ENCODE assay signal across 4 fruit fly cellular contexts in genomic region chrX:11806196-11806595, dm6.
A peak's percentile ranks its signal among the peaks of the same experiment; 100 is the strongest.
TF ChIP-seq lines count a peak whose summit lies in the region.

No protein-coding gene starts in this region.

TF ChIP-seq in whole organism, adult, 20 proteins besides CTCF, POLR2A, EP300 and RAD21 (continued from another document):
- TF ChIP-seq CG5204 (GFP tag; optimal IDR thresholded peaks at IDR 0.05; lab: Kevin White, UChicago) (no peak), ovo (GFP tag; optimal IDR thresholded peaks at IDR 0.05; lab: Kevin White, UChicago) (peak; percentile 63)
TF ChIP-seq in whole organism, adult: peak in this region for 14.

TF ChIP-seq in whole organism, embryonic, 481 proteins besides CTCF, POLR2A, EP300 and RAD21 (continued from another document and continues in another):
- peak in 1 of 2 experiments; percentile 8 for TF ChIP-seq dpn (GFP tag; optimal IDR thresholded peaks at IDR 0.05; lab: Kevin White, UChicago)
- 0 out of 2 replicates have a peak, but pooled peaks have one; percentile 17 for TF ChIP-seq Scr (GFP tag; IDR thresholded peaks at IDR 0.05; lab: Robert Waterston, UW; ENCODE audit: partially characterized antibody)
- peak; percentile 8 for TF ChIP-seq Lhr (GFP tag; optimal IDR thresholded peaks at IDR 0.05; lab: Kevin White, UChicago)
- TF ChIP-seq tup (GFP tag; optimal IDR thresholded peaks at IDR 0.05; lab: Kevin White, UChicago) = no peak
- TF ChIP-seq CG10431 (GFP tag; optimal IDR thresholded peaks at IDR 0.05; lab: Kevin White, UChicago) = no peak
- peak; percentile 22 for TF ChIP-seq CG13894 (tag; optimal IDR thresholded peaks at IDR 0.05; lab: Kevin White, UChicago)
- TF ChIP-seq CG3407 (GFP tag; optimal IDR thresholded peaks at IDR 0.05; lab: Kevin White, UChicago) = no peak
- TF ChIP-seq CG4282 (GFP tag; optimal IDR thresholded peaks at IDR 0.05; lab: Kevin White, UChicago) = no peak
- TF ChIP-seq dan (GFP tag; IDR thresholded peaks at IDR 0.05; lab: Robert Waterston, UW) = no peak
- TF ChIP-seq HHEX (GFP tag; optimal IDR thresholded peaks at IDR 0.05; lab: Kevin White, UChicago) = peak; percentile 17
- peak; percentile 3 for TF ChIP-seq CG17912 (GFP tag; optimal IDR thresholded peaks at IDR 0.05; lab: Kevin White, UChicago)
- TF ChIP-seq Dip3 (GFP tag; optimal IDR thresholded peaks at IDR 0.05; lab: Kevin White, UChicago) = no peak
- TF ChIP-seq E2f2 (GFP tag; IDR thresholded peaks at IDR 0.05; lab: Robert Waterston, UW) = peak; percentile 56
- TF ChIP-seq stwl (tag; optimal IDR thresholded peaks at IDR 0.05; lab: Kevin White, UChicago) = peak; percentile 72
- 0 out of 3 replicates have a peak, but pooled peaks have one; percentile 8 for TF ChIP-seq row (GFP tag; IDR thresholded peaks at IDR 0.05; lab: Robert Waterston, UW)
- TF ChIP-seq sob (GFP tag; IDR thresholded peaks at IDR 0.05; lab: Robert Waterston, UW) = peak; percentile 36; the same call in 1 of the 2 replicates
- TF ChIP-seq lbe (GFP tag; optimal IDR thresholded peaks at IDR 0.05; lab: Kevin White, UChicago) = peak; percentile 33
- TF ChIP-seq CG6854 (GFP tag; optimal IDR thresholded peaks at IDR 0.05; lab: Kevin White, UChicago) = no peak
- peak; percentile 26; the same call in 1 of the 2 replicates for TF ChIP-seq Adf1 (GFP tag; IDR thresholded peaks at IDR 0.05; lab: Robert Waterston, UW)
- no peak for TF ChIP-seq ash1 (GFP tag; optimal IDR thresholded peaks at IDR 0.05; lab: Kevin White, UChicago)
- no peak for TF ChIP-seq CG14860 (GFP tag; IDR thresholded peaks at IDR 0.05; lab: Robert Waterston, UW; ENCODE audit: partially characterized antibody)
- TF ChIP-seq CG10267 (tag; optimal IDR thresholded peaks at IDR 0.05; lab: Kevin White, UChicago) = peak; percentile 90
- TF ChIP-seq CG18262 (tag; optimal IDR thresholded peaks at IDR 0.05; lab: Kevin White, UChicago) = no peak
- peak; percentile 48 for TF ChIP-seq MESR4 (GFP tag; optimal IDR thresholded peaks at IDR 0.05; lab: Kevin White, UChicago)
- 0 out of 2 replicates have a peak, but pooled peaks have one; percentile 10 for TF ChIP-seq CG13287 (GFP tag; IDR thresholded peaks at IDR 0.05; lab: Robert Waterston, UW; ENCODE audit: partially characterized antibody)
- peak; percentile 43 for TF ChIP-seq caup (GFP tag; optimal IDR thresholded peaks at IDR 0.05; lab: Kevin White, UChicago; ENCODE audit: severe bottlenecking)
- peak; percentile 97 for TF ChIP-seq CG2116 (GFP tag; optimal IDR thresholded peaks at IDR 0.05; lab: Kevin White, UChicago)
- no peak for TF ChIP-seq CG32532 (GFP tag; IDR thresholded peaks at IDR 0.05; lab: Robert Waterston, UW)
- TF ChIP-seq CG4854 (GFP tag; optimal IDR thresholded peaks at IDR 0.05; lab: Kevin White, UChicago) = no peak
- no peak for TF ChIP-seq Atf3 (GFP tag; optimal IDR thresholded peaks at IDR 0.05; lab: Kevin White, UChicago)
- TF ChIP-seq CG7372 (GFP tag; IDR thresholded peaks at IDR 0.05; lab: Robert Waterston, UW) = no peak
- TF ChIP-seq Myb (GFP tag; optimal IDR thresholded peaks at IDR 0.05; lab: Kevin White, UChicago) = peak; percentile 89
- no peak for TF ChIP-seq exex (tag; optimal IDR thresholded peaks at IDR 0.05; lab: Kevin White, UChicago)
- TF ChIP-seq CG18599 (GFP tag; optimal IDR thresholded peaks at IDR 0.05; lab: Kevin White, UChicago) = peak; percentile 52
- no peak for TF ChIP-seq lola (GFP tag; optimal IDR thresholded peaks at IDR 0.05; lab: Kevin White, UChicago)
- TF ChIP-seq CG30403 (GFP tag; optimal IDR thresholded peaks at IDR 0.05; lab: Kevin White, UChicago) = no peak
- TF ChIP-seq CG15696 (tag; optimal IDR thresholded peaks at IDR 0.05; lab: Kevin White, UChicago) = no peak
- TF ChIP-seq Dref (GFP tag; IDR thresholded peaks at IDR 0.05; lab: Robert Waterston, UW) = peak; percentile 44
- TF ChIP-seq CG7987 (GFP tag; optimal IDR thresholded peaks at IDR 0.05; lab: Kevin White, UChicago) = peak; percentile 24
- TF ChIP-seq ci (GFP tag; IDR thresholded peaks at IDR 0.05; lab: Robert Waterston, UW) = peak; percentile 67; the same call in 2 of the 3 replicates
- TF ChIP-seq tx (GFP tag; optimal IDR thresholded peaks at IDR 0.05; lab: Kevin White, UChicago) = no peak

TF ChIP-seq in whole organism, prepupa, 60 proteins besides CTCF, POLR2A, EP300 and RAD21 (continued from another document):
- TF ChIP-seq Gug (GFP tag; IDR thresholded peaks at IDR 0.05; lab: Robert Waterston, UW) (no peak), Met (GFP tag; optimal IDR thresholded peaks at IDR 0.05; lab: Kevin White, UChicago) (peak; percentile 37), CG31627 (GFP tag; optimal IDR thresholded peaks at IDR 0.05; lab: Kevin White, UChicago) (no peak), Eip78C (GFP tag; lab: Kevin White, UChicago) (peak; percentile 41), CG34406 (GFP tag; optimal IDR thresholded peaks at IDR 0.05; lab: Kevin White, UChicago) (no peak), esn (GFP tag; optimal IDR thresholded peaks at IDR 0.05; lab: Kevin White, UChicago) (peak; percentile 29), CG15336 (GFP tag; IDR thresholded peaks at IDR 0.05; lab: Robert Waterston, UW) (0 out of 2 replicates have a peak, but pooled peaks have one; percentile 12), dsx (GFP tag; optimal IDR thresholded peaks at IDR 0.05; lab: Kevin White, UChicago; ENCODE audit: poor library complexity, severe bottlenecking) (peak; percentile 7), CG11294 (GFP tag; IDR thresholded peaks at IDR 0.05; lab: Robert Waterston, UW) (no peak), CG16779 (tag; optimal IDR thresholded peaks at IDR 0.05; lab: Kevin White, UChicago) (no peak), CG6808 (GFP tag; optimal IDR thresholded peaks at IDR 0.05; lab: Kevin White, UChicago) (peak; percentile 37), CG3919 (GFP tag; optimal IDR thresholded peaks at IDR 0.05; lab: Kevin White, UChicago) (peak; percentile 12), vri (GFP tag; optimal IDR thresholded peaks at IDR 0.05; lab: Kevin White, UChicago) (peak; percentile 46)
TF ChIP-seq in whole organism, prepupa: peak in this region for 19.

TF ChIP-seq in whole organism, wandering third instar larva, 38 proteins besides CTCF, POLR2A, EP300 and RAD21 (continued from another document):
- peak; percentile 45 for TF ChIP-seq Sp1 (GFP tag; optimal IDR thresholded peaks at IDR 0.05; lab: Kevin White, UChicago)
- no peak for TF ChIP-seq usp (GFP tag; optimal IDR thresholded peaks at IDR 0.05; lab: Kevin White, UChicago)
- TF ChIP-seq foxo (GFP tag; optimal IDR thresholded peaks at IDR 0.05; lab: Kevin White, UChicago) = peak in 1 of 2 experiments; percentile 46
- TF ChIP-seq br (GFP tag; optimal IDR thresholded peaks at IDR 0.05; lab: Kevin White, UChicago) = no peak
- TF ChIP-seq Dfd (GFP tag; optimal IDR thresholded peaks at IDR 0.05; lab: Kevin White, UChicago) = no peak
- no peak for TF ChIP-seq Dif (GFP tag; optimal IDR thresholded peaks at IDR 0.05; lab: Kevin White, UChicago; ENCODE audit: partially characterized antibody)
TF ChIP-seq in whole organism, wandering third instar larva: peak in this region for 12.
